Fruit fly (Drosophila melanogaster) whole organism, embryonic: Measurements from ENCODE around the gene CG15814.

Experiments used
- Asciz ChIP-seq: fragments of 200-800 bp; sonication (Bioruptor generic); optimal IDR thresholded peaks from 2 replicates; lab custom pipeline; 2017; ENCODE audit warnings: missing biosample characterization, mild to moderate bottlenecking, missing genetic modification characterization, missing genetic modification reagents
- B-H2 ChIP-seq: fragments of 200-800 bp; sonication (Bioruptor generic); optimal IDR thresholded peaks from 2 replicates; lab custom pipeline; 2018; ENCODE audit warnings: missing biosample characterization, mild to moderate bottlenecking, missing genetic modification characterization
- CG10209 ChIP-seq: fragments of 200-800 bp; sonication (Bioruptor generic); optimal IDR thresholded peaks from 3 replicates; lab custom pipeline; 2017; ENCODE audit warnings: missing biosample characterization, mild to moderate bottlenecking, missing genetic modification characterization, missing genetic modification reagents
- CG10565 ChIP-seq: fragments of 200-800 bp; sonication (Bioruptor generic); optimal IDR thresholded peaks from 3 replicates; lab custom pipeline; 2016; ENCODE audit warnings: missing biosample characterization, mild to moderate bottlenecking, missing genetic modification characterization
- CG12219 ChIP-seq: fragments of 200-800 bp; sonication (Bioruptor generic); optimal IDR thresholded peaks from 3 replicates; lab custom pipeline; 2018; ENCODE audit warnings: missing biosample characterization, mild to moderate bottlenecking, missing genetic modification characterization
- CG12236 ChIP-seq: fragments of 200-800 bp; sonication (Bioruptor generic); optimal IDR thresholded peaks from 2 replicates; lab custom pipeline; 2016; ENCODE audit warnings: missing biosample characterization, missing genetic modification characterization
- CG12744 ChIP-seq: fragments of 200-800 bp; sonication (Bioruptor generic); optimal IDR thresholded peaks from 2 replicates; lab custom pipeline; 2016; ENCODE audit warnings: missing biosample characterization, missing genetic modification characterization
- CG13775 ChIP-seq: fragments of 200-800 bp; sonication (Bioruptor generic); optimal IDR thresholded peaks from 3 replicates; lab custom pipeline; 2017; ENCODE audit warnings: missing biosample characterization, mild to moderate bottlenecking, missing genetic modification characterization
- CG17328 ChIP-seq: fragments of 200-800 bp; sonication (Bioruptor generic); IDR thresholded peaks from 2 replicates; pipeline ENCODE4 v1.3.6; 2022; ENCODE audit warnings: missing biosample characterization, missing genetic modification characterization
- CG33557 ChIP-seq: fragments of 200-800 bp; sonication (Bioruptor generic); optimal IDR thresholded peaks from 2 replicates; lab custom pipeline; 2019; ENCODE audit warnings: missing biosample characterization, mild to moderate bottlenecking, missing genetic modification characterization, moderate library complexity
- CG34224 ChIP-seq: fragments of 200-800 bp; sonication (Bioruptor generic); IDR thresholded peaks from 3 replicates; pipeline ENCODE4 v1.3.6; 2022; ENCODE audit warnings: missing biosample characterization, missing genetic modification characterization; ENCODE audit not compliant: partially characterized antibody
- CG8290 ChIP-seq, 3 experiments: fragments of 200-800 bp; sonication (Bioruptor generic); optimal IDR thresholded peaks; 2 replicates each; lab custom pipeline; 2016 to 2019; ENCODE audit warnings: missing biosample characterization in 3 of 3, missing genetic modification characterization in 3 of 3, mild to moderate bottlenecking in 2 of 3, moderate library complexity in 1 of 3
- CG8478 ChIP-seq: fragments of >200 bp; optimal IDR thresholded peaks from 2 replicates; lab custom pipeline; 2018
- CTCF ChIP-seq: fragments of 200-800 bp; sonication (Bioruptor generic); optimal IDR thresholded peaks from 2 replicates; lab custom pipeline; 2017; ENCODE audit warnings: missing biosample characterization, mild to moderate bottlenecking, missing genetic modification characterization, moderate library complexity
- Dbx ChIP-seq: fragments of 200-800 bp; sonication (Bioruptor generic); IDR thresholded peaks from 3 replicates; pipeline ENCODE4 v1.3.6; 2022; ENCODE audit warnings: missing biosample characterization, missing genetic modification characterization
- Dfd ChIP-seq, 2 experiments: fragments of >200 bp; optimal IDR thresholded peaks; 2 replicates each; lab custom pipeline; 2017; ENCODE audit warnings: missing biosample characterization in 2 of 2, missing genetic modification characterization in 2 of 2
- Dref ChIP-seq: fragments of 200-800 bp; sonication (Bioruptor generic); IDR thresholded peaks from 2 replicates; pipeline ENCODE4 v1.3.6; 2022; ENCODE audit warnings: missing biosample characterization, missing genetic modification characterization
- E2f2 ChIP-seq: fragments of 200-800 bp; sonication (Bioruptor generic); IDR thresholded peaks from 2 replicates; pipeline ENCODE4 v1.3.6; 2022; ENCODE audit warnings: missing biosample characterization, missing genetic modification characterization
- Gug ChIP-seq: fragments of 200-800 bp; sonication (Bioruptor generic); IDR thresholded peaks from 4 replicates; pipeline ENCODE4 v1.3.6; 2022; ENCODE audit warnings: missing biosample characterization, missing genetic modification characterization
- Hey ChIP-seq: fragments of 200-800 bp; sonication (Bioruptor generic); optimal IDR thresholded peaks from 3 replicates; lab custom pipeline; 2018; ENCODE audit warnings: missing biosample characterization, mild to moderate bottlenecking, missing genetic modification characterization
- HmgZ ChIP-seq: fragments of 200-800 bp; sonication (Bioruptor generic); optimal IDR thresholded peaks from 2 replicates; lab custom pipeline; 2018; ENCODE audit warnings: missing biosample characterization, mild to moderate bottlenecking, missing genetic modification characterization
- Hmx ChIP-seq: fragments of 200-800 bp; sonication (Bioruptor generic); optimal IDR thresholded peaks from 2 replicates; lab custom pipeline; 2016; ENCODE audit warnings: missing biosample characterization, missing genetic modification characterization
- Med ChIP-seq: fragments of 200-800 bp; sonication (Bioruptor generic); peaks from one replicate; lab custom pipeline; 2016; ENCODE audit warnings: missing biosample characterization, missing genetic modification characterization, mild to moderate bottlenecking, inconsistent platforms, moderate library complexity
- NFAT ChIP-seq: fragments of 200-800 bp; sonication (Bioruptor generic); IDR thresholded peaks from 2 replicates; pipeline ENCODE4 v1.3.6; 2022; ENCODE audit warnings: missing biosample characterization, missing genetic modification characterization
- Nf-YB ChIP-seq: fragments of 200-800 bp; sonication (Bioruptor generic); optimal IDR thresholded peaks from 3 replicates; lab custom pipeline; 2019; ENCODE audit warnings: missing biosample characterization, mild to moderate bottlenecking, missing genetic modification characterization, moderate library complexity
- Nf-YC ChIP-seq: fragments of 200-800 bp; optimal IDR thresholded peaks from 3 replicates; lab custom pipeline; 2019; ENCODE audit warnings: missing biosample characterization, mild to moderate bottlenecking, missing genetic modification characterization, moderate library complexity
- NfI ChIP-seq: fragments of 200-800 bp; sonication (Bioruptor generic); optimal IDR thresholded peaks from 3 replicates; lab custom pipeline; 2018; ENCODE audit warnings: missing biosample characterization, mild to moderate bottlenecking, missing genetic modification characterization, moderate library complexity
- Opbp ChIP-seq: fragments of 200-800 bp; sonication (Bioruptor generic); IDR thresholded peaks from 3 replicates; pipeline ENCODE4 v1.3.6; 2022; ENCODE audit warnings: missing biosample characterization, missing genetic modification characterization; ENCODE audit not compliant: partially characterized antibody
- Pdp1 ChIP-seq, 2 experiments: fragments of 200-800 bp; sonication (Bioruptor generic); optimal IDR thresholded peaks; 3 replicates each; lab custom pipeline; 2016; ENCODE audit warnings: missing biosample characterization in 2 of 2, missing genetic modification characterization in 2 of 2, mild to moderate bottlenecking in 1 of 2, moderate library complexity in 1 of 2
- Poxn ChIP-seq: fragments of 200-800 bp; sonication (Bioruptor generic); IDR thresholded peaks from 2 replicates; pipeline ENCODE4 v1.3.6; 2022; ENCODE audit warnings: missing biosample characterization, missing genetic modification characterization
- Taf1 ChIP-seq: fragments of 200-800 bp; sonication (Bioruptor generic); IDR thresholded peaks from 2 replicates; pipeline ENCODE4 v1.3.6; 2022; ENCODE audit warnings: missing biosample characterization, missing genetic modification characterization
- abd-A ChIP-seq: fragments of 200-800 bp; sonication (Bioruptor generic); optimal IDR thresholded peaks from 3 replicates; lab custom pipeline; 2019; ENCODE audit warnings: missing biosample characterization, mild to moderate bottlenecking, missing genetic modification characterization, moderate library complexity
- bab2 ChIP-seq: fragments of 200-800 bp; sonication (Bioruptor generic); optimal IDR thresholded peaks from 2 replicates; lab custom pipeline; 2016; ENCODE audit warnings: missing biosample characterization, missing genetic modification characterization
- bbx ChIP-seq: fragments of 200-800 bp; sonication (Bioruptor generic); IDR thresholded peaks from 2 replicates; pipeline ENCODE4 v1.3.6; 2022; ENCODE audit warnings: missing biosample characterization, missing genetic modification characterization; ENCODE audit not compliant: partially characterized antibody
- bsh ChIP-seq, 2 experiments: fragments of 200-800 bp; sonication (Bioruptor generic); optimal IDR thresholded peaks; 2 replicates each; lab custom pipeline; 2017 to 2018; ENCODE audit warnings: mild to moderate bottlenecking in 2 of 2, missing biosample characterization in 2 of 2, missing genetic modification characterization in 2 of 2, moderate library complexity in 1 of 2
- chinmo ChIP-seq: fragments of 200-800 bp; sonication (Bioruptor generic); IDR thresholded peaks from 4 replicates; pipeline ENCODE4 v1.3.6; 2022; ENCODE audit warnings: missing biosample characterization, missing genetic modification characterization; ENCODE audit not compliant: partially characterized antibody
- ci ChIP-seq: fragments of 200-800 bp; sonication (Bioruptor generic); IDR thresholded peaks from 3 replicates; pipeline ENCODE4 v1.3.6; 2022; ENCODE audit warnings: missing biosample characterization, missing genetic modification characterization
- dmrt99B ChIP-seq: fragments of 200-800 bp; sonication (Bioruptor generic); optimal IDR thresholded peaks from 2 replicates; lab custom pipeline; 2018; ENCODE audit warnings: missing biosample characterization, mild to moderate bottlenecking, missing genetic modification characterization, moderate library complexity
- gcm2 ChIP-seq: fragments of 200-800 bp; sonication (Bioruptor generic); optimal IDR thresholded peaks from 2 replicates; lab custom pipeline; 2016; ENCODE audit warnings: missing biosample characterization, missing genetic modification characterization
- gt ChIP-seq: fragments of 200-800 bp; sonication (Bioruptor generic); IDR thresholded peaks from 2 replicates; pipeline ENCODE4 v1.3.6; 2022; ENCODE audit warnings: missing biosample characterization, missing genetic modification characterization
- insv ChIP-seq, 2 experiments: fragments of 200-800 bp; sonication (Bioruptor generic); optimal IDR thresholded peaks; 3 replicates each; lab custom pipeline; 2016 to 2018; ENCODE audit warnings: missing biosample characterization in 2 of 2, missing genetic modification characterization in 2 of 2
- lmd ChIP-seq: fragments of 200-800 bp; sonication (Bioruptor generic); IDR thresholded peaks from 2 replicates; pipeline ENCODE4 v1.3.6; 2022; ENCODE audit warnings: missing biosample characterization, missing genetic modification characterization
- maf-S ChIP-seq: fragments of 200-800 bp; sonication (Bioruptor generic); optimal IDR thresholded peaks from 2 replicates; lab custom pipeline; 2016; ENCODE audit warnings: missing biosample characterization, missing genetic modification characterization
- mirr ChIP-seq: fragments of 200-800 bp; sonication (Bioruptor generic); optimal IDR thresholded peaks from 3 replicates; lab custom pipeline; 2018; ENCODE audit warnings: missing biosample characterization, mild to moderate bottlenecking, missing genetic modification characterization
- pita ChIP-seq: fragments of 200-800 bp; sonication (Bioruptor generic); optimal IDR thresholded peaks from 2 replicates; lab custom pipeline; 2017; ENCODE audit warnings: missing biosample characterization, mild to moderate bottlenecking, missing genetic modification characterization
- prd ChIP-seq, 3 experiments: fragments of >200 bp in 2 of 3; fragments of 200-800 bp in 1 of 3; sonication (Bioruptor generic) in 1 of 3; optimal IDR thresholded peaks in 2 of 3; IDR thresholded peaks in 1 of 3; 2 replicates in 2 of 3; 3 replicates in 1 of 3; pipeline versions ENCODE4 v1.3.6 to Lab custom; 2017 to 2022; ENCODE audit warnings: missing biosample characterization in 1 of 3, missing genetic modification characterization in 1 of 3
- salm ChIP-seq: fragments of 200-800 bp; sonication (Bioruptor generic); optimal IDR thresholded peaks from 2 replicates; lab custom pipeline; 2018; ENCODE audit warnings: missing biosample characterization, mild to moderate bottlenecking, missing genetic modification characterization
- zf30C ChIP-seq: fragments of 200-800 bp; sonication (Bioruptor generic); optimal IDR thresholded peaks from 3 replicates; lab custom pipeline; 2018; ENCODE audit warnings: missing biosample characterization, mild to moderate bottlenecking, missing genetic modification characterization

CG15814 gene

DNA sequence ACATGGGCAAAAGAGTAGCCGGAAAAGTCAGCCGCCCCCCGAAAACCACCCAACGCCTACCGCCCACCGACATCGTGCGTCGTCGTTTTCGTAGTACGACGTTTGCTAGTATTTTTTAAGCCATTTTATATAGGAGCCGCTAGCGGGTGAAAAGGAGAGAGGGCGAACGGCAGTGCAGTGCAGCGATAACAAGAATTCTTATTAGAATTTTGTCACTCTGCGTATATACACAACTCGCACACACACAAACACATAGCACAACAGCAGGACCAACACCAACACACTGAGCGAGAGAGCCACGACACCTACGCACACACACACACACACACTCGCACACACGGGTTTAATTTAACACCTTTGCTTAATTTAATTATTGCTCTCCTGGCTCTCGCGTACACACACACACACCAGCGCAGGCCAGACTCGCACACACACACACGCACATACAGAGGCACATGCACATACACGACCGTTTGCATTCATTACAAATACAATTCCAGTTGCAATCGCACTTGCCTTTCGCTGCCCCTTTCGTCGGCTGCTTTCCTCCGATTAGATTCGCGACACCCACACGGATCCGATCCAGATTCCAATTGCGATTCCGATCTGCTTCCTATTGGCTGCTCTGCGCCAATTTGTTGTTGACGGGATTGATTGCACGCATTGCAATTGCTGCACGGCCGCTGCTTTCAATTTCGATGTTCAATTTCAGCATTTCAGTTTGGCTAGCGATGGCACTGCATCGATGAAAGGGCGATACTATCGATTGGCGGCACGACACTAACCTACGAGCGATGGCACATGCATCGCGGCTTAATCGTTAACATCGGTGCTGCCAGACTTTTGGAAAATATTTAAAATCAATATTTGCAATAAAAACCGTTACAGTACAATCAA is 23.1 kb downstream of the CG15814 start, which contains the start of gene Socs16D (continued):
- TF ChIP-seq Gug (peak; percentile 70; the same call in 2 of the 4 replicates), prd (optimal IDR thresholded peaks at IDR 0.05; lab: Kevin White, UChicago) (no peak), prd (GFP tag; IDR thresholded peaks at IDR 0.05; lab: Robert Waterston, UW) (no peak), Dfd (GFP tag; optimal IDR thresholded peaks at IDR 0.05; lab: Kevin White, UChicago) (no peak), dmrt99B (tag; lab: Kevin White, UChicago) (peak; percentile 12), CG13775 (GFP tag; lab: Kevin White, UChicago) (no peak), Poxn (GFP tag; lab: Robert Waterston, UW) (no peak), E2f2 (GFP tag; lab: Robert Waterston, UW) (peak; percentile 70), Asciz (GFP tag; lab: Kevin White, UChicago) (no peak), CTCF (GFP tag; lab: Kevin White, UChicago) (peak; percentile 5), bab2 (GFP tag; lab: Kevin White, UChicago) (no peak), Dref (peak; percentile 95), bsh (GFP tag; optimal IDR thresholded peaks at IDR 0.05; lab: Kevin White, UChicago) (peak in 1 of 2 experiments; percentile 46), gcm2 (GFP tag; lab: Kevin White, UChicago) (no peak), ci (peak; percentile 56; the same call in 2 of the 3 replicates), Taf1 (no peak), CG12744 (GFP tag; lab: Kevin White, UChicago) (peak; percentile 1), Dbx (peak; percentile 76), Med (GFP tag; lab: Kevin White, UChicago) (peak; percentile 91), gt (no peak), maf-S (GFP tag; lab: Kevin White, UChicago) (peak; percentile 35), zf30C (GFP tag; lab: Kevin White, UChicago) (peak; percentile 16)

DNA sequence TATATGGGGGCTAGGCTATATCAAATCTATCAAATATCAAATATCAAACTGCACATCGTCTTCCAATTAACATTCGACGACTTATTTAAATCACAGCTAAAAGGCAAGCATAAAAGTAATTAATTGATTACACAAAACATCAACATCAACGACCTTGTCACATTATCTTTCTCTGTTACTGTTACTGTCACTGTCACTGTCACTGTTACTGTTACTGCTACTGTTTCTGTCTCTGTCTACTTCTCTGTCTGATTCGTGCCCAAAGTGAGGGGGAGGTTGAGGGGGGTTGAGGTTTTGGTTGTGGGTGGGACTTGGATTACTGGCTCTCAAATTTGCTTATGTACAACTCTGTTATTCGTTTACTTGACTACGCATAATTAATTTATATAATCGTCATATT is 28.7 kb downstream of the CG15814 start:
- peak in 1 of 2 experiments; percentile 18 for TF ChIP-seq Pdp1 (GFP tag; optimal IDR thresholded peaks at IDR 0.05; lab: Kevin White, UChicago)
- TF ChIP-seq NfI (GFP tag; lab: Kevin White, UChicago) = no peak
- no peak for TF ChIP-seq CG10565 (GFP tag; lab: Kevin White, UChicago)
- no peak for TF ChIP-seq CG10209
- no peak for TF ChIP-seq CG17328 (GFP tag; lab: Robert Waterston, UW)
- TF ChIP-seq Hmx (GFP tag; lab: Kevin White, UChicago) = no peak
- peak; percentile 2 for TF ChIP-seq B-H2 (GFP tag; lab: Kevin White, UChicago)
- TF ChIP-seq salm (tag; lab: Kevin White, UChicago) = no peak
- no peak for TF ChIP-seq bbx (GFP tag; lab: Robert Waterston, UW)
- peak; percentile 28 for TF ChIP-seq abd-A (tag; lab: Kevin White, UChicago)
- TF ChIP-seq CG34224 (GFP tag; lab: Robert Waterston, UW) = no peak
- no peak for TF ChIP-seq Opbp (GFP tag; lab: Robert Waterston, UW)
- no peak for TF ChIP-seq NFAT (GFP tag; lab: Robert Waterston, UW)
- peak; percentile 16 for TF ChIP-seq HmgZ (tag; lab: Kevin White, UChicago)
- TF ChIP-seq CG33557 (GFP tag; lab: Kevin White, UChicago) = no peak
- peak; percentile 66 for TF ChIP-seq mirr (GFP tag; lab: Kevin White, UChicago)
- TF ChIP-seq chinmo (GFP tag; lab: Robert Waterston, UW) = 0 out of 4 replicates have a peak, but pooled peaks have one; percentile 35
- TF ChIP-seq pita = no peak
- no peak for TF ChIP-seq CG8290 (GFP tag; optimal IDR thresholded peaks at IDR 0.05; lab: Kevin White, UChicago)
- no peak for TF ChIP-seq CG8290 (tag; optimal IDR thresholded peaks at IDR 0.05; lab: Kevin White, UChicago)
- no peak for TF ChIP-seq CG12219
- no peak for TF ChIP-seq CG8478 (lab: Kevin White, UChicago)
- TF ChIP-seq CG12236 = no peak
- TF ChIP-seq lmd (GFP tag; lab: Robert Waterston, UW) = no peak
- no peak for TF ChIP-seq Hey
- TF ChIP-seq insv (GFP tag; optimal IDR thresholded peaks at IDR 0.05; lab: Kevin White, UChicago) = peak in 1 of 2 experiments; percentile 34
- TF ChIP-seq Nf-YB (GFP tag; lab: Kevin White, UChicago) = peak; percentile 66
- TF ChIP-seq Nf-YC (tag; lab: Kevin White, UChicago) = peak; percentile 83
